Fruit fly (Drosophila melanogaster): Measurements from ENCODE around the gene zye.

DNA sequence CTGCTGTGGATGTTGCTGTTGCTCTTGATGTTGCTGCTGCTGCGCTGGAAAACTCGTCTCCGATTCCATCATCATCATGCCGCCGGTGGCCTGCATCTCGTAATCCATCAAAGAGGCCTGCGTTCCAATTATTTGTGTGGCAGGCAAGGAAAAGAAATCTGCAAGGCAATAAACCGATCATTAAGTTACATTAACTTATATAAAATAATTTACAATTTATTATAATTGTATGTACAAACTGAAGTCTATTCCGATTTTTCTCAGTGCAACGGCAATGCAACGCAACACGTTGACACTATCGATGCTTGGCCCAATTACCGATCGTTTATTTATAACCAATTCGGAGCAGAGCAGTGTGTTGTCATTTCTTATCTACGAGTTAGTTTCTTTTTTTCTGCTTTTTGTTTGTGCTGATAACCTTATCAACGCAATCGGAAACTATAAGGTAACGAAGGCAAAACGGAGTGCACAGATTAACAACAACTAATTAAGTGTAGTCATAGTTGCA, 57.6 kb downstream of the zye start:
- peak; percentile 84 for TF ChIP-seq CG4496 (GFP tag; IDR thresholded peaks at IDR 0.05)
- no peak for TF ChIP-seq Pif1A (GFP tag; optimal IDR thresholded peaks at IDR 0.05)
- no peak for TF ChIP-seq CG8159 (tag; optimal IDR thresholded peaks at IDR 0.05)
- TF ChIP-seq fd96Ca (GFP tag; IDR thresholded peaks at IDR 0.05), result peak; percentile 80
- peak; percentile 9 for TF ChIP-seq Snoo (tag; optimal IDR thresholded peaks at IDR 0.05)
- no peak for TF ChIP-seq EcR (GFP tag; optimal IDR thresholded peaks at IDR 0.05)
- TF ChIP-seq CG14655 (GFP tag; optimal IDR thresholded peaks at IDR 0.05), result peak; percentile 47
- TF ChIP-seq CG32121 (GFP tag; IDR thresholded peaks at IDR 0.05), result peak; percentile 55; the same call in 1 of the 2 replicates
- peak; percentile 73 for TF ChIP-seq CG12605 (GFP tag; IDR thresholded peaks at IDR 0.05)
- no peak for TF ChIP-seq CG13204 (GFP tag; optimal IDR thresholded peaks at IDR 0.05)
- TF ChIP-seq CG15710 (tag; optimal IDR thresholded peaks at IDR 0.05), result no peak
